Fruit fly (Drosophila melanogaster) whole organism, larva: Measurements from ENCODE around the gene meru.
A peak's percentile ranks its signal among the peaks of the same experiment; 100 is the strongest.

ENCODE experiments used
- noc ChIP-seq: fragments of 200-800 bp; sonication (Bioruptor generic); optimal IDR thresholded peaks from 3 replicates; lab custom pipeline; 2019; ENCODE audit warnings: missing biosample characterization, mild to moderate bottlenecking, missing genetic modification characterization, moderate library complexity

The meru gene

dm6 chr3L:15843962-15844361 is at the start of gene meru:
Gene meru (minus strand): TSS chr3L:15844062.
- no peak for TF ChIP-seq noc

- no peak for TF ChIP-seq noc
These were observed 49.6 kb upstream of the meru start for dm6 chr3L:15893490-15893889.

dm6 chr3L:15877520-15877919 is 33.7 kb upstream of the meru start:
- no peak for TF ChIP-seq noc

dm6 chr3L:15856035-15856434 is 12.2 kb upstream of the meru start:
- no peak for TF ChIP-seq noc

- no peak for TF ChIP-seq noc
These were observed 3.8 kb upstream of the meru start for dm6 chr3L:15847655-15848054.

dm6 chr3L:15847224-15847623 is 3.4 kb upstream of the meru start:
- TF ChIP-seq noc, result no peak

- TF ChIP-seq noc, result no peak
These were observed 715 bp upstream of the meru start for dm6 chr3L:15844577-15844976.

dm6 chr3L:15837209-15837608 is 6.7 kb downstream of the meru start, which contains the start of gene CG15715:
Gene CG15715 (minus strand): TSS chr3L:15837482.
- no peak for TF ChIP-seq noc

- TF ChIP-seq noc, result no peak
These were observed 8.8 kb downstream of the meru start, which contains the start of gene CG18081 for dm6 chr3L:15834877-15835555. Gene CG18081 (minus strand): TSS chr3L:15835388.

dm6 chr3L:15832146-15832545 is 11.7 kb downstream of the meru start, which contains the start of gene CG12713:
Gene CG12713 (plus strand): TSS chr3L:15832464.
- TF ChIP-seq noc, result no peak

- peak; percentile 93 for TF ChIP-seq noc
These were observed 16.8 kb downstream of the meru start for dm6 chr3L:15826985-15827635.

dm6 chr3L:15826347-15826984 is 17.4 kb downstream of the meru start, which contains the start of the genes DCP2 and dbo:
Gene DCP2 (minus strand): TSS chr3L:15826423.
Gene dbo (plus strand): TSS chr3L:15826888.
- TF ChIP-seq noc, result no peak

dm6 chr3L:15825493-15826209 is 18.2 kb downstream of the meru start:
- TF ChIP-seq noc, result peak; percentile 71

- no peak for TF ChIP-seq noc
These were observed 19.3 kb downstream of the meru start for dm6 chr3L:15824537-15824936.

- TF ChIP-seq noc, result peak; percentile 13
These were observed 20.0 kb downstream of the meru start for dm6 chr3L:15823780-15824423.

dm6 chr3L:15816714-15817113 is 27.1 kb downstream of the meru start, which contains the start of gene CkIIalpha-i1:
Gene CkIIalpha-i1 (plus strand): TSS chr3L:15816979.
- no peak for TF ChIP-seq noc
